Fruit fly (Drosophila melanogaster): ENCODE measurements around the gene CG43115.
A peak's percentile ranks its signal among the peaks of the same experiment; 100 is the strongest.

CG43115 gene

DNA sequence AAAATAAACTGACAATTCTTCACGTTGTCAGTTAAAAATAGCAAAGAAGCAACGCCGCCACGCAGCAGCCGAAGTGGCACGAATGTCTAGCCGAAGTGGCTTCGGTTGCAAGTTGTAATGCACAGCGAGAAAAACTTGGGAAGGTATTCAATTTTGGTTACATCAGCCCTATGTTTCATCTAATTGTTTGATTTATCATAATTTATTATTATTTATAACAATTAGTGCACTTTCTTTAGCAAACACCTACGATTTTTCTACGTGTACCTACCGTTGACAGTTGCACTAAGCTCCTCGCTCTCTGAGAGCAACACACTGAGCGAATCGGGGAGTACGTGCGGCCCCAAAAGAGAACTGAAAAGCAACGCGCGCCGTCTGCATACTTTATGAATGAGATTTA lies 8.6 kb upstream of the CG43115 start, which contains the start of gene Tsp5D (continued):
- peak; percentile 89 for TF ChIP-seq fd64A (GFP tag; optimal IDR thresholded peaks at IDR 0.05)
- TF ChIP-seq HmgZ (tag; optimal IDR thresholded peaks at IDR 0.05) = peak; percentile 79
- TF ChIP-seq Ets65A (GFP tag) = peak; percentile 94
- peak; percentile 93 for TF ChIP-seq CG14667 (GFP tag; IDR thresholded peaks at IDR 0.05)
- peak; percentile 35 to 93 for TF ChIP-seq Hr51 (GFP tag; optimal IDR thresholded peaks at IDR 0.05)
- peak; percentile 90 for TF ChIP-seq Xbp1 (GFP tag; optimal IDR thresholded peaks at IDR 0.05)
- TF ChIP-seq gfzf (GFP tag; optimal IDR thresholded peaks at IDR 0.05) = no peak
- peak; percentile 88 for TF ChIP-seq danr (GFP tag; IDR thresholded peaks at IDR 0.05)
- peak; percentile 90 for TF ChIP-seq nmo (GFP tag; optimal IDR thresholded peaks at IDR 0.05)
- TF ChIP-seq Awh (GFP tag; IDR thresholded peaks at IDR 0.05) = peak; percentile 97
- TF ChIP-seq stc (GFP tag; IDR thresholded peaks at IDR 0.05) = peak; percentile 95
- peak; percentile 78 for TF ChIP-seq CG2202 (tag; optimal IDR thresholded peaks at IDR 0.05)
- peak; percentile 91 for TF ChIP-seq Ssrp (tag; optimal IDR thresholded peaks at IDR 0.05)
- TF ChIP-seq wor (GFP tag; IDR thresholded peaks at IDR 0.05) = peak; percentile 95
- peak; percentile 93 for TF ChIP-seq ranshi (GFP tag; IDR thresholded peaks at IDR 0.05)
- TF ChIP-seq amos (GFP tag; IDR thresholded peaks at IDR 0.05; ENCODE audit: partially characterized antibody) = no peak
- TF ChIP-seq CG2875 (GFP tag; optimal IDR thresholded peaks at IDR 0.05) = peak; percentile 91
- TF ChIP-seq Hmr (GFP tag; optimal IDR thresholded peaks at IDR 0.05) = peak; percentile 81
- peak; percentile 75 for TF ChIP-seq CG11560 (tag; IDR thresholded peaks at IDR 0.05)
- no peak for TF ChIP-seq Hr39 (optimal IDR thresholded peaks at IDR 0.05)
- peak; percentile 90 for TF ChIP-seq CG18599 (GFP tag; optimal IDR thresholded peaks at IDR 0.05)
- TF ChIP-seq inv (GFP tag; IDR thresholded peaks at IDR 0.05; ENCODE audit: partially characterized antibody) = no peak
- TF ChIP-seq Deaf1 (tag; optimal IDR thresholded peaks at IDR 0.05) = peak; percentile 98
- peak; percentile 96 for TF ChIP-seq dmrt99B (tag; optimal IDR thresholded peaks at IDR 0.05)
- TF ChIP-seq CG18619 (GFP tag; optimal IDR thresholded peaks at IDR 0.05) = peak; percentile 76
- peak; percentile 78 for TF ChIP-seq E2f2 (GFP tag; IDR thresholded peaks at IDR 0.05)
- TF ChIP-seq row (GFP tag; IDR thresholded peaks at IDR 0.05) = peak; percentile 95
- no peak for TF ChIP-seq crc (GFP tag; optimal IDR thresholded peaks at IDR 0.05)
- peak; percentile 96 for TF ChIP-seq CG10366 (GFP tag; IDR thresholded peaks at IDR 0.05)
- TF ChIP-seq klu (GFP tag; IDR thresholded peaks at IDR 0.05) = peak; percentile 80
- peak; percentile 95 for TF ChIP-seq oc (tag; optimal IDR thresholded peaks at IDR 0.05)
- TF ChIP-seq CG7786 (GFP tag; optimal IDR thresholded peaks at IDR 0.05) = no peak
- TF ChIP-seq crp (GFP tag; optimal IDR thresholded peaks at IDR 0.05) = peak in 1 of 2 experiments; percentile 40
- peak; percentile 69 for TF ChIP-seq CG4360 (GFP tag; IDR thresholded peaks at IDR 0.05)
- peak; percentile 69 for TF ChIP-seq NFAT (GFP tag; IDR thresholded peaks at IDR 0.05)
- TF ChIP-seq vvl (GFP tag; IDR thresholded peaks at IDR 0.05) = peak; percentile 98
- TF ChIP-seq gsb-n (tag; optimal IDR thresholded peaks at IDR 0.05) = peak; percentile 91
- peak; percentile 100 for TF ChIP-seq Drgx (GFP tag; IDR thresholded peaks at IDR 0.05)
- TF ChIP-seq ttk (GFP tag; IDR thresholded peaks at IDR 0.05) = peak; percentile 97
- no peak for TF ChIP-seq CG42726 (GFP tag; IDR thresholded peaks at IDR 0.05; ENCODE audit: partially characterized antibody)
- no peak for TF ChIP-seq nerfin-2 (GFP tag; IDR thresholded peaks at IDR 0.05; ENCODE audit: partially characterized antibody)
- TF ChIP-seq Atf6 (GFP tag; IDR thresholded peaks at IDR 0.05) = peak; percentile 88
- peak; percentile 91 for TF ChIP-seq CG18262 (tag; optimal IDR thresholded peaks at IDR 0.05)
- peak; percentile 78 for TF ChIP-seq CG8359 (GFP tag; optimal IDR thresholded peaks at IDR 0.05; ENCODE audit: borderline replicate concordance)
- peak; percentile 89 for TF ChIP-seq CG12659 (GFP tag; optimal IDR thresholded peaks at IDR 0.05)
- peak; percentile 94 for TF ChIP-seq esg (GFP tag; conservative IDR thresholded peaks at IDR 0.05)
- peak; percentile 95 for TF ChIP-seq CG2678 (tag; optimal IDR thresholded peaks at IDR 0.05)
- TF ChIP-seq chn (GFP tag; optimal IDR thresholded peaks at IDR 0.05) = peak; percentile 47
- TF ChIP-seq CG1602 (GFP tag; optimal IDR thresholded peaks at IDR 0.05) = peak; percentile 88
- peak; percentile 23 for TF ChIP-seq MESR4 (GFP tag; optimal IDR thresholded peaks at IDR 0.05)
- TF ChIP-seq twi (tag; optimal IDR thresholded peaks at IDR 0.05) = peak; percentile 79

Measured in whole organism, embryonic.